Worm (Caenorhabditis elegans) whole organism, L2 larva: ENCODE data around the gene F58H1.2.
A peak's percentile ranks its signal among the peaks of the same experiment; 100 is the strongest.

Experiments used
- C34F6.9 ChIP-seq: fragments of 150-350 bp; optimal IDR thresholded peaks from 2 replicates; lab custom pipeline; 2014; ENCODE audit warnings: missing biosample characterization, missing genetic modification characterization
- fos-1 ChIP-seq: fragments of 150-350 bp; optimal IDR thresholded peaks from 2 replicates; lab custom pipeline; 2014; ENCODE audit warnings: missing biosample characterization, missing genetic modification characterization
- nhr-11 ChIP-seq: fragments of 150-350 bp; optimal IDR thresholded peaks from 2 replicates; lab custom pipeline; 2014; ENCODE audit warnings: missing biosample characterization, missing genetic modification characterization
- nhr-23 ChIP-seq: fragments of 150-350 bp; optimal IDR thresholded peaks from 2 replicates; lab custom pipeline; 2014; ENCODE audit warnings: missing biosample characterization, missing genetic modification reagents, missing genetic modification characterization
- nhr-25 ChIP-seq: fragments of 150-350 bp; sonication (generic microtip); optimal IDR thresholded peaks from 3 replicates; lab custom pipeline; 2014; ENCODE audit warnings: missing biosample characterization, missing genetic modification characterization
- unc-55 ChIP-seq: fragments of 150-350 bp; sonication (generic microtip); optimal IDR thresholded peaks from 3 replicates; lab custom pipeline; 2014; ENCODE audit warnings: missing biosample characterization, missing genetic modification reagents, missing genetic modification characterization
- zag-1 ChIP-seq: fragments of 150-350 bp; optimal IDR thresholded peaks from 2 replicates; lab custom pipeline; 2014; ENCODE audit warnings: missing biosample characterization, missing genetic modification characterization

DNA sequence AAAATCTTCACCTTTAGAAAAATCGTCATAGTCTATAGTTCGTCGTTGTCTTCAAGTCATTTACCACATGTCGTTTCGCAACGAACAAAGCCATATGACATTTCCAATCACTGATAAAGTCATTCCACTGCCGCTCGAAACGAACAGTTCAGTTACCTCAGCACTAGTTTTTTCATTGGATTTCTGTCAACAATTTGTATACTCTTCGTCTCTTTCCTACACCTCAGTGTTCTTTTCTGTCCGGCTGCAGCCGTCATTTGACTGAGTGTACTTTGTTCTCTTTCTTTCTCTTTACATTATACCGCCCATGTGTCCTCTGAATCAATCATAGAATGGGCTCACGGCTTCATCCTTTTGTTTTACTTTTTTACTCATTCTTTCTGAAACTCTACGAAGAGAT, 7.7 kb upstream of the F58H1.2 start:
- TF ChIP-seq nhr-23 (tag; lab: Kevin White, UChicago) (no peak), nhr-25 (tag; lab: Kevin White, UChicago) (peak; percentile 33), C34F6.9 (tag; lab: Kevin White, UChicago) (peak; percentile 36), fos-1 (tag; lab: Kevin White, UChicago) (peak; percentile 39), unc-55 (GFP tag; lab: Kevin White, UChicago) (peak; percentile 81), nhr-11 (tag; lab: Kevin White, UChicago) (no peak), zag-1 (tag; lab: Kevin White, UChicago) (no peak)
